Fruit fly (Drosophila melanogaster): Measurements from ENCODE around the gene Smyd3.

The Smyd3 gene

DNA sequence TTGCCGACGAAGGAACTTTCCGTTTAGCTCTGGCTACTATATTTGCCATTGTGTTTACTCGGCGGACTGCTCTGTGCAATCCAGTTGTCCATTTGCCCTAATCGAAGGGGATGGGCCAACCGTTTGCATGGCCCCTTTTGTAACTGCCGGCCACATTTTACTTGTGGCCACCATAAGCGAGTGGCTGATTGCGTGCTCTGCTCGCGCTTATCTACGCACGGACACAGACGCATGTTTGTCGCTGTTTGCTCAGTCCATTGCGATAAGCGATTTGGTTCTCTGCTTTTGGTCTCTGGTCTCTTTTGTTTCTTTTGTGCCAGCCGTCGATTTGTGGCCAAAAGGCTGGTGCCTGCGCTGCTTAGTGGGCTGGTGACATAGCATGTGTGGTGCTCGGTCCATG is 18.1 kb downstream of the Smyd3 start (continued):
- TF ChIP-seq CG5953 (GFP tag; IDR thresholded peaks at IDR 0.05) (no peak), CG6272 (GFP tag; IDR thresholded peaks at IDR 0.05) (no peak), Dll (GFP tag; IDR thresholded peaks at IDR 0.05; ENCODE audit: partially characterized antibody) (no peak), CG14014 (GFP tag; IDR thresholded peaks at IDR 0.05) (no peak), sd (tag; optimal IDR thresholded peaks at IDR 0.05) (no peak), Atf-2 (GFP tag; optimal IDR thresholded peaks at IDR 0.05) (no peak), bcd (GFP tag; optimal IDR thresholded peaks at IDR 0.05) (no peak)

dm6 chrX:2589446-2590038 is 19.1 kb downstream of the Smyd3 start:
- TF ChIP-seq CrebB (tag; optimal IDR thresholded peaks at IDR 0.05) (peak; percentile 86), CG31224 (GFP tag; IDR thresholded peaks at IDR 0.05) (peak; percentile 92), pfk (GFP tag; optimal IDR thresholded peaks at IDR 0.05) (no peak), Bdp1 (GFP tag; optimal IDR thresholded peaks at IDR 0.05) (peak; percentile 82), CG9876 (GFP tag; optimal IDR thresholded peaks at IDR 0.05) (peak; percentile 93), CG4617 (GFP tag; optimal IDR thresholded peaks at IDR 0.05; ENCODE audit: borderline replicate concordance) (peak; percentile 77), ewg (GFP tag; optimal IDR thresholded peaks at IDR 0.05) (peak; percentile 82), ind (GFP tag; optimal IDR thresholded peaks at IDR 0.05) (peak; percentile 95), CG12219 (GFP tag; optimal IDR thresholded peaks at IDR 0.05) (peak; percentile 79), Dref (GFP tag; IDR thresholded peaks at IDR 0.05) (peak; percentile 42), Meics (GFP tag; optimal IDR thresholded peaks at IDR 0.05) (peak; percentile 94), dm (GFP tag; optimal IDR thresholded peaks at IDR 0.05) (peak; percentile 87), CG4360 (GFP tag; IDR thresholded peaks at IDR 0.05) (peak; percentile 69), CoRest (tag; optimal IDR thresholded peaks at IDR 0.05) (peak; percentile 88), usp (GFP tag; optimal IDR thresholded peaks at IDR 0.05) (no peak), stc (GFP tag; IDR thresholded peaks at IDR 0.05) (peak; percentile 92), mam (GFP tag; optimal IDR thresholded peaks at IDR 0.05) (peak; percentile 98), kay (GFP tag; optimal IDR thresholded peaks at IDR 0.05) (peak; percentile 84), Chrac-16 (GFP tag; optimal IDR thresholded peaks at IDR 0.05) (peak; percentile 91), Myb (GFP tag; optimal IDR thresholded peaks at IDR 0.05) (peak; percentile 89), Gug (GFP tag; IDR thresholded peaks at IDR 0.05) (peak; percentile 97), Antp (GFP tag; optimal IDR thresholded peaks at IDR 0.05) (peak; percentile 97), CG6813 (GFP tag; optimal IDR thresholded peaks at IDR 0.05) (peak; percentile 90), gt (GFP tag; IDR thresholded peaks at IDR 0.05) (peak; percentile 80), CG13894 (tag; optimal IDR thresholded peaks at IDR 0.05) (peak; percentile 89), CG12769 (tag; optimal IDR thresholded peaks at IDR 0.05) (peak; percentile 99), CG1832 (GFP tag; optimal IDR thresholded peaks at IDR 0.05) (no peak), Pdp1 (GFP tag; optimal IDR thresholded peaks at IDR 0.05) (peak; percentile 92 to 94), tio (GFP tag; optimal IDR thresholded peaks at IDR 0.05) (peak; percentile 90), disco-r (GFP tag; optimal IDR thresholded peaks at IDR 0.05) (peak; percentile 79), croc (GFP tag; conservative IDR thresholded peaks at IDR 0.05) (peak; percentile 66), CG6854 (GFP tag; optimal IDR thresholded peaks at IDR 0.05) (peak; percentile 72), Gsc (GFP tag; IDR thresholded peaks at IDR 0.05) (peak; percentile 77), slp2 (GFP tag; optimal IDR thresholded peaks at IDR 0.05) (peak; percentile 90), CG11398 (GFP tag; optimal IDR thresholded peaks at IDR 0.05) (peak; percentile 90), CG3281 (GFP tag; optimal IDR thresholded peaks at IDR 0.05) (peak; percentile 92), caup (GFP tag; optimal IDR thresholded peaks at IDR 0.05; ENCODE audit: severe bottlenecking) (peak; percentile 93), CTCF (GFP tag; optimal IDR thresholded peaks at IDR 0.05) (no peak), CG4707 (GFP tag; optimal IDR thresholded peaks at IDR 0.05) (peak; percentile 39), HHEX (GFP tag; optimal IDR thresholded peaks at IDR 0.05) (peak; percentile 92), D19B (GFP tag; optimal IDR thresholded peaks at IDR 0.05) (peak; percentile 88), bbx (GFP tag; IDR thresholded peaks at IDR 0.05; ENCODE audit: partially characterized antibody) (no peak), sd (tag; optimal IDR thresholded peaks at IDR 0.05) (peak; percentile 77)
